Worm (Caenorhabditis elegans) whole organism, young adult: ENCODE data around the gene Y82E9BR.14.

ENCODE experiments used
- C06A6.2 ChIP-seq: fragments of 200-800 bp; sonication (Bioruptor generic); conservative IDR thresholded peaks from 2 replicates; pipeline ENCODE4 v1.3.6; 2022; ENCODE audit warnings: missing genetic modification characterization, missing compliant biosample characterization
- F37B4.10 ChIP-seq: fragments of 200-800 bp; sonication (Bioruptor generic); IDR thresholded peaks from 2 replicates; pipeline ENCODE4 v1.3.6; 2022; ENCODE audit warnings: missing genetic modification characterization, missing compliant biosample characterization
- Y67H2A.10 ChIP-seq: fragments of 200-800 bp; sonication (Bioruptor generic); conservative IDR thresholded peaks from 2 replicates; pipeline ENCODE4 v1.3.6; 2022; ENCODE audit warnings: missing genetic modification reagents, missing genetic modification characterization, missing compliant biosample characterization
- Y79H2A.3 ChIP-seq: fragments of 200-800 bp; sonication (Bioruptor generic); conservative IDR thresholded peaks from 2 replicates; pipeline ENCODE4 v1.3.6; 2022; ENCODE audit warnings: missing genetic modification reagents, missing genetic modification characterization, missing compliant biosample characterization
- Y95B8A.8 ChIP-seq: fragments of 200-800 bp; sonication (Bioruptor generic); IDR thresholded peaks from 2 replicates; pipeline ENCODE4 v1.3.6; 2022; ENCODE audit warnings: missing genetic modification reagents, missing genetic modification characterization, missing compliant biosample characterization
- ama-1 ChIP-seq, 3 experiments: fragments of 150-350 bp in 1 of 3; sonication (generic microtip) in 2 of 3; optimal IDR thresholded peaks; 2 replicates each; lab custom pipeline; 2014 to 2018; ENCODE audit warnings: missing biosample characterization in 2 of 3, missing genetic modification characterization in 2 of 3, missing genetic modification reagents in 2 of 3
- atf-7 ChIP-seq: sonication (generic microtip); optimal IDR thresholded peaks from 2 replicates; lab custom pipeline; 2017; ENCODE audit warnings: mild to moderate bottlenecking, missing genetic modification characterization, missing compliant biosample characterization
- attf-5 ChIP-seq: fragments of 200-800 bp; sonication (Bioruptor generic); optimal IDR thresholded peaks from 2 replicates; lab custom pipeline; 2018; ENCODE audit warnings: mild to moderate bottlenecking, missing genetic modification characterization, missing compliant biosample characterization
- bed-2 ChIP-seq: fragments of 200-800 bp; sonication (Bioruptor generic); IDR thresholded peaks from 2 replicates; pipeline ENCODE4 v1.3.6; 2022; ENCODE audit warnings: missing genetic modification reagents, missing genetic modification characterization, missing compliant biosample characterization
- cebp-2 ChIP-seq: fragments of 200-800 bp; sonication (Bioruptor generic); IDR thresholded peaks from 2 replicates; pipeline ENCODE4 v1.3.6; 2022; ENCODE audit warnings: missing genetic modification characterization, missing compliant biosample characterization
- dpl-1 ChIP-seq: fragments of 150-350 bp; optimal IDR thresholded peaks from 2 replicates; lab custom pipeline; 2014; ENCODE audit warnings: missing biosample characterization, missing genetic modification reagents, missing genetic modification characterization
- egl-18 ChIP-seq: fragments of 200-800 bp; sonication (Bioruptor generic); IDR thresholded peaks from 2 replicates; pipeline ENCODE4 v1.3.6; 2022; ENCODE audit warnings: missing genetic modification reagents, missing genetic modification characterization, missing compliant biosample characterization
- ets-4 ChIP-seq: fragments of 200-800 bp; sonication (Bioruptor generic); optimal IDR thresholded peaks from 2 replicates; lab custom pipeline; 2018; ENCODE audit warnings: mild to moderate bottlenecking, missing genetic modification characterization, missing compliant biosample characterization
- fkh-3 ChIP-seq: sonication (generic microtip); optimal IDR thresholded peaks from 2 replicates; lab custom pipeline; 2016; ENCODE audit warnings: mild to moderate bottlenecking, missing genetic modification characterization, missing compliant biosample characterization
- gei-17 ChIP-seq: fragments of 200-800 bp; sonication (Bioruptor generic); optimal IDR thresholded peaks from 2 replicates; lab custom pipeline; 2018; ENCODE audit warnings: mild to moderate bottlenecking, missing genetic modification characterization, missing compliant biosample characterization
- hlh-12 ChIP-seq: sonication (generic microtip); optimal IDR thresholded peaks from 2 replicates; lab custom pipeline; 2016; ENCODE audit warnings: missing genetic modification characterization, missing compliant biosample characterization
- hrde-1 ChIP-seq: sonication (generic microtip); optimal IDR thresholded peaks from 2 replicates; lab custom pipeline; 2016; ENCODE audit warnings: missing genetic modification characterization, mild to moderate bottlenecking, missing compliant biosample characterization, moderate library complexity, missing genotype, missing genetic modification reagents, borderline replicate concordance
- lag-1 ChIP-seq: fragments of 200-800 bp; sonication (Bioruptor generic); IDR thresholded peaks from 2 replicates; pipeline ENCODE4 v1.3.6; 2022; ENCODE audit warnings: missing genetic modification reagents, missing genetic modification characterization, missing compliant biosample characterization
- let-607 ChIP-seq, 2 experiments: fragments of 200-800 bp in 1 of 2; sonication (Bioruptor generic) in 1 of 2; sonication (generic microtip) in 1 of 2; optimal IDR thresholded peaks; 2 replicates each; lab custom pipeline; 2016 to 2018; ENCODE audit warnings: mild to moderate bottlenecking in 2 of 2, missing compliant biosample characterization in 2 of 2, missing genetic modification characterization in 2 of 2, moderate library complexity in 2 of 2, missing genotype in 1 of 2
- lin-26 ChIP-seq: fragments of 200-800 bp; sonication (Bioruptor generic); IDR thresholded peaks from 2 replicates; pipeline ENCODE4 v1.3.6; 2022; ENCODE audit warnings: missing genetic modification reagents, missing genetic modification characterization, missing compliant biosample characterization
- lin-35 ChIP-seq, 3 experiments: fragments of 150-350 bp in 2 of 3; sonication (generic microtip) in 1 of 3; optimal IDR thresholded peaks; 2 replicates each; lab custom pipeline; 2014 to 2018; ENCODE audit warnings: missing biosample characterization in 3 of 3, missing genetic modification characterization in 3 of 3, missing genetic modification reagents in 3 of 3
- lin-40 ChIP-seq: sonication (generic microtip); optimal IDR thresholded peaks from 2 replicates; lab custom pipeline; 2016; ENCODE audit warnings: missing genetic modification characterization, mild to moderate bottlenecking, missing compliant biosample characterization, missing genotype, missing genetic modification reagents
- lsl-1 ChIP-seq: fragments of 200-800 bp; sonication (Bioruptor generic); optimal IDR thresholded peaks from 2 replicates; lab custom pipeline; 2018; ENCODE audit warnings: mild to moderate bottlenecking, missing genetic modification characterization, moderate library complexity, missing compliant biosample characterization
- madf-3 ChIP-seq: fragments of 200-800 bp; sonication (Bioruptor generic); IDR thresholded peaks from 2 replicates; pipeline ENCODE4 v1.3.6; 2022; ENCODE audit warnings: missing genetic modification reagents, missing genetic modification characterization, missing compliant biosample characterization
- madf-6 ChIP-seq: fragments of 200-800 bp; sonication (Bioruptor generic); IDR thresholded peaks from 2 replicates; pipeline ENCODE4 v1.3.6; 2022; ENCODE audit warnings: missing genetic modification reagents, missing genetic modification characterization, missing compliant biosample characterization
- mcd-1 ChIP-seq: fragments of 200-800 bp; sonication (Bioruptor generic); IDR thresholded peaks from 2 replicates; pipeline ENCODE4 v1.3.6; 2022; ENCODE audit warnings: missing genetic modification reagents, missing genetic modification characterization, missing compliant biosample characterization
- mel-28 ChIP-seq: sonication (generic microtip); optimal IDR thresholded peaks from 2 replicates; lab custom pipeline; 2016; ENCODE audit warnings: borderline replicate concordance, mild to moderate bottlenecking, missing genetic modification characterization, missing compliant biosample characterization
- mxl-1 ChIP-seq: sonication (generic microtip); optimal IDR thresholded peaks from 2 replicates; lab custom pipeline; 2016; ENCODE audit warnings: missing genetic modification characterization, missing compliant biosample characterization
- nfyb-1 ChIP-seq: fragments of 200-800 bp; sonication (Bioruptor generic); IDR thresholded peaks from 2 replicates; pipeline ENCODE4 v1.3.6; 2022; ENCODE audit warnings: missing genetic modification reagents, missing genetic modification characterization, missing compliant biosample characterization
- nhr-120 ChIP-seq: fragments of 200-800 bp; sonication (Bioruptor generic); IDR thresholded peaks from 2 replicates; pipeline ENCODE4 v1.3.6; 2022; ENCODE audit warnings: missing genetic modification characterization, missing compliant biosample characterization
- nhr-80 ChIP-seq: sonication (generic microtip); optimal IDR thresholded peaks from 2 replicates; lab custom pipeline; 2016; ENCODE audit warnings: missing genetic modification characterization, missing compliant biosample characterization
- rec-8 ChIP-seq, 2 experiments: sonication (generic microtip); optimal IDR thresholded peaks; 2 replicates each; lab custom pipeline; 2016; ENCODE audit warnings: mild to moderate bottlenecking in 2 of 2, missing genetic modification characterization in 2 of 2, missing genetic modification reagents in 2 of 2, missing genotype in 2 of 2, missing biosample characterization in 1 of 2, missing compliant biosample characterization in 1 of 2, moderate library complexity in 1 of 2
- snpc-1.3 ChIP-seq: sonication (generic microtip); optimal IDR thresholded peaks from 2 replicates; lab custom pipeline; 2017; ENCODE audit warnings: missing genetic modification characterization, mild to moderate bottlenecking, missing compliant biosample characterization, antibody characterized with exemption, moderate library complexity, missing genotype, missing genetic modification reagents; ENCODE audit not compliant: insufficient read depth
- snpc-4 ChIP-seq, 5 experiments: fragments of 150-350 bp in 1 of 5; sonication (generic microtip) in 4 of 5; optimal IDR thresholded peaks; 2 replicates each; lab custom pipeline; 2014 to 2018; ENCODE audit warnings: missing genetic modification characterization in 5 of 5, missing biosample characterization in 3 of 5, antibody characterized with exemption in 2 of 5, mild to moderate bottlenecking in 2 of 5, missing compliant biosample characterization in 2 of 5, missing genotype in 2 of 5, moderate library complexity in 2 of 5, missing genetic modification reagents in 1 of 5
- somi-1 ChIP-seq: fragments of 200-800 bp; sonication (Bioruptor generic); optimal IDR thresholded peaks from 2 replicates; lab custom pipeline; 2018; ENCODE audit warnings: mild to moderate bottlenecking, missing genetic modification characterization, missing compliant biosample characterization
- sptf-2 ChIP-seq: fragments of 200-800 bp; sonication (Bioruptor generic); optimal IDR thresholded peaks from 2 replicates; lab custom pipeline; 2018; ENCODE audit warnings: mild to moderate bottlenecking, missing genetic modification characterization, missing compliant biosample characterization
- tbp1 ChIP-seq: fragments of 200-800 bp; sonication (Bioruptor generic); optimal IDR thresholded peaks from 2 replicates; lab custom pipeline; 2018; ENCODE audit warnings: mild to moderate bottlenecking, missing genetic modification characterization, missing compliant biosample characterization
- tbx-9 ChIP-seq: sonication (generic microtip); optimal IDR thresholded peaks from 2 replicates; lab custom pipeline; 2016; ENCODE audit warnings: borderline replicate concordance, missing genetic modification characterization, inconsistent platforms, missing compliant biosample characterization
- tlf-1 ChIP-seq: fragments of 200-800 bp; sonication (Bioruptor generic); optimal IDR thresholded peaks from 2 replicates; lab custom pipeline; 2018; ENCODE audit warnings: mild to moderate bottlenecking, missing genetic modification characterization, missing compliant biosample characterization
- xnd-1 ChIP-seq: sonication (generic microtip); optimal IDR thresholded peaks from 2 replicates; lab custom pipeline; 2016; ENCODE audit warnings: missing genotype, missing genetic modification reagents, missing genetic modification characterization, missing compliant biosample characterization
- ztf-26 ChIP-seq: sonication (generic microtip); optimal IDR thresholded peaks from 2 replicates; lab custom pipeline; 2017; ENCODE audit warnings: missing genetic modification characterization, missing compliant biosample characterization
- ztf-28 ChIP-seq: fragments of 200-800 bp; sonication (Bioruptor generic); IDR thresholded peaks from 2 replicates; pipeline ENCODE4 v1.3.6; 2022; ENCODE audit warnings: missing genetic modification reagents, missing genetic modification characterization, missing compliant biosample characterization

Gene Y82E9BR.14

DNA sequence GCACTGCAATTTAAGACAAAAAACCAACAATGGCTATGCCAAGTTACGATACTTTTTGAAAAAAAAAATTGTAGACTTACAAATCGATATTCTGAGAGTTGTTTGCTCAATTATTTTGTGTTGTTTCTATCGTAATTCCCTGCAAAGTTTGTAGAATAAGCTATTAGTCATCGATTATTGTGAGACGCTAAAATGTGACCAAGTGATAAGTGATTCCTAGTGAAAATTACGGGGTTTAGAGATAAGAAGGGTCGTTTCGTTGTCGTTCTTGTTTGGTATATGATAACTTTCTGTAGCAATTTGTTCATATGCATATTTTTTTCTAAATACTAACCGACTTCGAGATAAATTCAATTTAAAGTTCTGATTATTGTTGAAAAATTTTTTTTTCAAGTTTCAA, 15.7 kb downstream of the Y82E9BR.14 start:
- TF ChIP-seq attf-5 (GFP tag; lab: Kevin White, UChicago) (no peak), nhr-80 (tag; lab: Kevin White, UChicago) (peak; percentile 38)

ce11 chrIII:1395355-1395754, 18.6 kb downstream of the Y82E9BR.14 start:
- TF ChIP-seq nhr-80 (tag; lab: Kevin White, UChicago): peak; percentile 67
- no peak for TF ChIP-seq Y79H2A.3 (GFP tag; lab: Robert Waterston, UW)
- no peak for TF ChIP-seq C06A6.2 (GFP tag; lab: Robert Waterston, UW)

DNA sequence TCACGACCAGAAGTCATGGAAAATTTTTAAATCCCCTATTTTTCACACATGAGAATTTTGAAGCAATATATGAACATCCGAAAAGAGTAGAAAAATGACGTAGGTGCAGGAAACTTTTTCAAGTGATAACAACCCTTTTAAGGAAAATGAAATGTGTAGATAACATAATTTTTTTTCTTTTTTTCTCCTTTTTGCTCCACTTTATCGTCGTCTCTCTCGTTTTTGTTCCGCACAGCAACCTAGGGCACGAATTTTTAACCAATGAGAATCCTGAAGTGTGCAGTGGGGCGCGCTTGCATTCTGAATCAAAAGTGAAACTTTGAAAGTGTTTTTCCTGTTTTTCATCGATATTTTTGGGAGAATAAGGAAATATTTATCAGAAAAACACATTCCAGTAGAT, 21.2 kb downstream of the Y82E9BR.14 start:
- no peak for TF ChIP-seq hrde-1
- no peak for TF ChIP-seq madf-6 (GFP tag; lab: Robert Waterston, UW)
- no peak for TF ChIP-seq ets-4 (GFP tag; lab: Kevin White, UChicago)
- TF ChIP-seq madf-3 (GFP tag; lab: Robert Waterston, UW): no peak
- TF ChIP-seq snpc-4 (GFP tag; optimal IDR thresholded peaks at IDR 0.05; lab: Kevin White, UChicago): no peak
- TF ChIP-seq snpc-4 (tag; optimal IDR thresholded peaks at IDR 0.05; lab: Kevin White, UChicago): no peak
- TF ChIP-seq somi-1: no peak
- TF ChIP-seq rec-8 (tag; optimal IDR thresholded peaks at IDR 0.05; lab: Kevin White, UChicago): no peak
- no peak for TF ChIP-seq bed-2 (GFP tag; lab: Robert Waterston, UW)
- TF ChIP-seq Y95B8A.8 (GFP tag; lab: Robert Waterston, UW): no peak
- TF ChIP-seq tlf-1 (GFP tag; lab: Kevin White, UChicago): no peak
- TF ChIP-seq cebp-2: no peak
- peak; percentile 80 for TF ChIP-seq mcd-1 (GFP tag; lab: Robert Waterston, UW)
- no peak for TF ChIP-seq dpl-1 (GFP tag; lab: Kevin White, UChicago)
- TF ChIP-seq nhr-80 (tag; lab: Kevin White, UChicago): peak; percentile 94
- no peak for TF ChIP-seq F37B4.10 (GFP tag; lab: Robert Waterston, UW)
- no peak for TF ChIP-seq nhr-120 (GFP tag; lab: Robert Waterston, UW)
- TF ChIP-seq hlh-12: no peak
- TF ChIP-seq nfyb-1 (GFP tag; lab: Robert Waterston, UW): peak; percentile 38; the same call in 1 of the 2 replicates
- no peak for TF ChIP-seq C06A6.2 (GFP tag; lab: Robert Waterston, UW)
- peak; percentile 52 for TF ChIP-seq atf-7
- no peak for TF ChIP-seq Y79H2A.3 (GFP tag; lab: Robert Waterston, UW)
- no peak for TF ChIP-seq lin-35 (GFP tag; optimal IDR thresholded peaks at IDR 0.05; lab: Kevin White, UChicago)
- TF ChIP-seq let-607 (tag; optimal IDR thresholded peaks at IDR 0.05; lab: Kevin White, UChicago): peak in 1 of 2 experiments; percentile 40
- TF ChIP-seq lsl-1 (GFP tag; lab: Kevin White, UChicago): no peak
- TF ChIP-seq egl-18 (GFP tag; lab: Robert Waterston, UW): no peak
- no peak for TF ChIP-seq ama-1 (optimal IDR thresholded peaks at IDR 0.05; lab: Kevin White, UChicago)
- no peak for TF ChIP-seq ama-1 (GFP tag; optimal IDR thresholded peaks at IDR 0.05; lab: Kevin White, UChicago)

ce11 chrIII:1391752-1392151, 22.2 kb downstream of the Y82E9BR.14 start, which contains the start of gene pals-17:
TSS of gene pals-17 (minus strand) at chrIII:1391852.
- no peak for TF ChIP-seq hrde-1
- TF ChIP-seq gei-17 (GFP tag; lab: Kevin White, UChicago): no peak
- TF ChIP-seq ztf-28 (GFP tag; lab: Robert Waterston, UW): no peak
- TF ChIP-seq snpc-4 (GFP tag; optimal IDR thresholded peaks at IDR 0.05; lab: Kevin White, UChicago): no peak
- TF ChIP-seq snpc-4 (tag; optimal IDR thresholded peaks at IDR 0.05; lab: Kevin White, UChicago): no peak
- TF ChIP-seq tbx-9 (tag; lab: Kevin White, UChicago): no peak
- no peak for TF ChIP-seq fkh-3 (tag; lab: Kevin White, UChicago)
- TF ChIP-seq lin-35 (GFP tag; optimal IDR thresholded peaks at IDR 0.05; lab: Kevin White, UChicago): no peak
- no peak for TF ChIP-seq mel-28
- no peak for TF ChIP-seq lin-26 (GFP tag; lab: Robert Waterston, UW)
- no peak for TF ChIP-seq tbp1 (GFP tag; lab: Kevin White, UChicago)
- TF ChIP-seq mxl-1 (tag; lab: Kevin White, UChicago): no peak
- no peak for TF ChIP-seq snpc-1.3 (tag; lab: Kevin White, UChicago)
- TF ChIP-seq Y67H2A.10 (GFP tag; lab: Robert Waterston, UW): no peak
- TF ChIP-seq ztf-26 (tag; lab: Kevin White, UChicago): no peak
- TF ChIP-seq lin-40 (tag; lab: Kevin White, UChicago): no peak
- TF ChIP-seq lag-1 (GFP tag; lab: Robert Waterston, UW): no peak
- TF ChIP-seq xnd-1: no peak
- TF ChIP-seq sptf-2 (GFP tag; lab: Kevin White, UChicago): no peak
